Fruit fly (Drosophila melanogaster): ENCODE data around the gene Sry-delta.

Gene Sry-delta

DNA sequence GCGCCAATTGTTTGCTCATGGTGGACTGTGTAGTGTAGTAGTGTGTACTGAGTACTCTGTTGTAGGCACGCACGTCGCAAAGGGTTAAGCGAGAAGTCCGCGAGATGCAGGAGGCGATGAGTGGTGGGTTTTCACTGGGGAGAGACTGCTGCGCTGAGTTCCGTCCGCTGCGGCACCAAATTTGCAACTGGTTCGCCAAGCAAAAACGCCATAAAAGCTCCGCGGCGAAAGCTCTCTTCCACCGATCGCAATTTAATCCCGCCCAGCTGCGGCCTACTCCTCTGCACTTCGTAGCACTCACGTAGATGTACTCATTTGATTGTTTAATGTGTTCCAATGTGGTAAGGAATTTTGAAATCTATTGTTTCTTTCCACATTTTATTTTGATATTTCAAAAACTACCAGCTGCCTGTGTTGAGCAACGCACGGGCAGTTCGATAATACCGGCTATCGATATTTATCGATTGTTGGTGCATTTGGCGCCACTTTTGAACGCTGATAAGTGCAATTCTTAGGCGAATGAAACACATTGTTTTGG lies 28.1 kb upstream of the Sry-delta start, which contains the start of gene CG7920 (continued):
- TF ChIP-seq Deaf1 (tag; optimal IDR thresholded peaks at IDR 0.05) (peak; percentile 27), slp2 (GFP tag; optimal IDR thresholded peaks at IDR 0.05) (no peak), CG2202 (tag; optimal IDR thresholded peaks at IDR 0.05) (no peak), Rfx (GFP tag; IDR thresholded peaks at IDR 0.05) (no peak), CG18599 (GFP tag; optimal IDR thresholded peaks at IDR 0.05) (peak; percentile 71), bigmax (GFP tag; optimal IDR thresholded peaks at IDR 0.05) (no peak), gcm (GFP tag; optimal IDR thresholded peaks at IDR 0.05) (peak; percentile 4), CG13296 (GFP tag; optimal IDR thresholded peaks at IDR 0.05) (peak; percentile 48), CG13287 (GFP tag; IDR thresholded peaks at IDR 0.05; ENCODE audit: partially characterized antibody) (peak; percentile 89), amos (GFP tag; IDR thresholded peaks at IDR 0.05; ENCODE audit: partially characterized antibody) (peak; percentile 81), CG12299 (tag; optimal IDR thresholded peaks at IDR 0.05) (peak; percentile 1), CG7556 (GFP tag; optimal IDR thresholded peaks at IDR 0.05) (peak; percentile 23), Dp (GFP tag; optimal IDR thresholded peaks at IDR 0.05) (peak; percentile 99), Opbp (GFP tag; IDR thresholded peaks at IDR 0.05; ENCODE audit: partially characterized antibody) (peak; percentile 75), phol (tag; optimal IDR thresholded peaks at IDR 0.05) (peak; percentile 56), repo (GFP tag; optimal IDR thresholded peaks at IDR 0.05) (no peak), vnd (GFP tag; IDR thresholded peaks at IDR 0.05; ENCODE audit: partially characterized antibody) (peak; percentile 75), CG14667 (GFP tag; IDR thresholded peaks at IDR 0.05) (no peak), Lhr (GFP tag; optimal IDR thresholded peaks at IDR 0.05) (peak; percentile 30), tin (GFP tag; optimal IDR thresholded peaks at IDR 0.05) (peak; percentile 9), bab2 (GFP tag; optimal IDR thresholded peaks at IDR 0.05) (no peak), dmrt11E (tag; optimal IDR thresholded peaks at IDR 0.05) (no peak), zen2 (GFP tag; IDR thresholded peaks at IDR 0.05; ENCODE audit: partially characterized antibody) (peak; percentile 44; the same call in 1 of the 3 replicates), BtbVII (GFP tag; optimal IDR thresholded peaks at IDR 0.05) (peak; percentile 48), CG10267 (tag; optimal IDR thresholded peaks at IDR 0.05) (peak; percentile 98), inv (GFP tag; IDR thresholded peaks at IDR 0.05; ENCODE audit: partially characterized antibody) (peak; percentile 46; the same call in 1 of the 2 replicates), CG4360 (GFP tag; IDR thresholded peaks at IDR 0.05) (no peak), sob (GFP tag; IDR thresholded peaks at IDR 0.05) (peak; percentile 42; the same call in 1 of the 2 replicates), oc (tag; optimal IDR thresholded peaks at IDR 0.05) (no peak), CG10321 (GFP tag; IDR thresholded peaks at IDR 0.05) (0 out of 2 replicates have a peak, but pooled peaks have one; percentile 27), CG10147 (GFP tag; optimal IDR thresholded peaks at IDR 0.05) (peak; percentile 43), BEAF-32 (GFP tag; optimal IDR thresholded peaks at IDR 0.05) (peak; percentile 87), CG2116 (GFP tag; optimal IDR thresholded peaks at IDR 0.05) (peak; percentile 75), CG10543 (GFP tag; optimal IDR thresholded peaks at IDR 0.05) (peak; percentile 58), CG31365 (tag; optimal IDR thresholded peaks at IDR 0.05) (no peak), CG15073 (GFP tag; optimal IDR thresholded peaks at IDR 0.05) (no peak), tgo (GFP tag; IDR thresholded peaks at IDR 0.05) (no peak), Xbp1 (GFP tag; optimal IDR thresholded peaks at IDR 0.05) (peak; percentile 19), B-H2 (GFP tag; optimal IDR thresholded peaks at IDR 0.05) (no peak), sd (tag; optimal IDR thresholded peaks at IDR 0.05) (peak; percentile 22), nom (GFP tag; optimal IDR thresholded peaks at IDR 0.05) (peak; percentile 77), seq (GFP tag; IDR thresholded peaks at IDR 0.05) (no peak), Dref (GFP tag; IDR thresholded peaks at IDR 0.05) (peak; percentile 91), ems (GFP tag; optimal IDR thresholded peaks at IDR 0.05) (peak; percentile 48), CG12769 (tag; optimal IDR thresholded peaks at IDR 0.05) (peak; percentile 52), CG3838 (GFP tag; optimal IDR thresholded peaks at IDR 0.05) (no peak), Hand (GFP tag; optimal IDR thresholded peaks at IDR 0.05) (peak; percentile 37), onecut (GFP tag; IDR thresholded peaks at IDR 0.05) (no peak), pho (GFP tag; optimal IDR thresholded peaks at IDR 0.05) (peak; percentile 46)
